Worm (Caenorhabditis elegans) whole organism, L3 larva: Measurements from ENCODE around the gene str-263.

Experiments used
- R02D3.7 ChIP-seq: fragments of 150-350 bp; optimal IDR thresholded peaks from 2 replicates; lab custom pipeline; 2014; ENCODE audit warnings: missing biosample characterization, missing genetic modification characterization
- ZK546.5 ChIP-seq: sonication (generic microtip); optimal IDR thresholded peaks from 2 replicates; lab custom pipeline; 2017; ENCODE audit warnings: missing biosample characterization, missing genetic modification characterization
- aly-2 ChIP-seq: fragments of 150-350 bp; optimal IDR thresholded peaks from 2 replicates; lab custom pipeline; 2014; ENCODE audit warnings: missing biosample characterization, missing genetic modification characterization
- ama-1 ChIP-seq: fragments of 150-350 bp; optimal IDR thresholded peaks from 2 replicates; lab custom pipeline; 2018
- ceh-28 ChIP-seq: fragments of 150-350 bp; optimal IDR thresholded peaks from 2 replicates; lab custom pipeline; 2014; ENCODE audit warnings: missing biosample characterization, missing genetic modification reagents, missing genetic modification characterization
- ceh-9 ChIP-seq: sonication (generic microtip); optimal IDR thresholded peaks from 2 replicates; lab custom pipeline; 2018; ENCODE audit warnings: missing biosample characterization, missing genetic modification characterization
- daf-12 ChIP-seq: fragments of 150-350 bp; optimal IDR thresholded peaks from 2 replicates; lab custom pipeline; 2014; ENCODE audit warnings: missing biosample characterization, missing genetic modification reagents, missing genetic modification characterization
- egl-27 ChIP-seq: sonication (generic microtip); optimal IDR thresholded peaks from 4 replicates; lab custom pipeline; 2017; ENCODE audit warnings: missing biosample characterization, missing genetic modification reagents, missing genetic modification characterization
- elt-3 ChIP-seq, 3 experiments: fragments of 150-350 bp in 1 of 3; sonication (generic microtip) in 2 of 3; optimal IDR thresholded peaks; 2 replicates in 2 of 3; 4 replicates in 1 of 3; lab custom pipeline; 2014 to 2017; ENCODE audit warnings: missing biosample characterization in 3 of 3, missing genetic modification characterization in 3 of 3
- eor-1 ChIP-seq, 2 experiments: fragments of 150-350 bp; optimal IDR thresholded peaks; 2 replicates each; lab custom pipeline; 2014 to 2018; ENCODE audit warnings: missing biosample characterization in 2 of 2, missing genetic modification characterization in 2 of 2
- fkh-10 ChIP-seq: sonication (generic microtip); optimal IDR thresholded peaks from 2 replicates; lab custom pipeline; 2017; ENCODE audit warnings: missing biosample characterization, missing genetic modification reagents, missing genetic modification characterization
- fkh-2 ChIP-seq: fragments of 150-350 bp; optimal IDR thresholded peaks from 2 replicates; lab custom pipeline; 2014; ENCODE audit warnings: missing biosample characterization, missing genetic modification reagents, missing genetic modification characterization
- jun-1 ChIP-seq: fragments of 150-350 bp; optimal IDR thresholded peaks from 2 replicates; lab custom pipeline; 2014; ENCODE audit warnings: missing biosample characterization, missing genetic modification reagents, missing genetic modification characterization
- lin-15B ChIP-seq: fragments of 150-350 bp; optimal IDR thresholded peaks from 2 replicates; lab custom pipeline; 2014; ENCODE audit warnings: missing biosample characterization, missing genetic modification characterization
- lin-39 ChIP-seq: fragments of 150-350 bp; optimal IDR thresholded peaks from 2 replicates; lab custom pipeline; 2018; ENCODE audit warnings: missing biosample characterization, missing genetic modification reagents, missing genetic modification characterization
- mdl-1 ChIP-seq: fragments of 150-350 bp; optimal IDR thresholded peaks from 2 replicates; lab custom pipeline; 2014; ENCODE audit warnings: missing biosample characterization, missing genetic modification characterization
- mml-1 ChIP-seq: fragments of 150-350 bp; sonication (generic microtip); optimal IDR thresholded peaks from 3 replicates; lab custom pipeline; 2014; ENCODE audit warnings: missing biosample characterization, missing genetic modification characterization
- nfya-1 ChIP-seq: sonication (generic microtip); optimal IDR thresholded peaks from 2 replicates; lab custom pipeline; 2017; ENCODE audit warnings: missing genetic modification characterization, mild to moderate bottlenecking, missing compliant biosample characterization, antibody characterized with exemption, moderate library complexity; ENCODE audit not compliant: insufficient read depth
- nhr-11 ChIP-seq: fragments of 150-350 bp; optimal IDR thresholded peaks from 2 replicates; lab custom pipeline; 2014; ENCODE audit warnings: missing biosample characterization, missing genetic modification characterization
- nhr-12 ChIP-seq: fragments of 150-350 bp; optimal IDR thresholded peaks from 2 replicates; lab custom pipeline; 2014; ENCODE audit warnings: missing biosample characterization, missing genetic modification characterization
- nhr-23 ChIP-seq: fragments of 150-350 bp; optimal IDR thresholded peaks from 2 replicates; lab custom pipeline; 2014; ENCODE audit warnings: missing biosample characterization, missing genetic modification reagents, missing genetic modification characterization
- nhr-237 ChIP-seq: fragments of 150-350 bp; optimal IDR thresholded peaks from 2 replicates; lab custom pipeline; 2014; ENCODE audit warnings: missing biosample characterization, missing genetic modification characterization
- nhr-25 ChIP-seq: sonication (generic microtip); optimal IDR thresholded peaks from 2 replicates; lab custom pipeline; 2017; ENCODE audit warnings: missing biosample characterization, missing genetic modification characterization
- nhr-28 ChIP-seq: fragments of 150-350 bp; optimal IDR thresholded peaks from 2 replicates; lab custom pipeline; 2014; ENCODE audit warnings: missing biosample characterization, missing genetic modification characterization
- nhr-67 ChIP-seq: fragments of 150-350 bp; optimal IDR thresholded peaks from 2 replicates; lab custom pipeline; 2014; ENCODE audit warnings: missing biosample characterization, missing genetic modification characterization
- nhr-76 ChIP-seq: fragments of 150-350 bp; sonication (generic microtip); optimal IDR thresholded peaks from 5 replicates; lab custom pipeline; 2014; ENCODE audit warnings: missing biosample characterization, missing genetic modification characterization
- nhr-77 ChIP-seq: fragments of 150-350 bp; optimal IDR thresholded peaks from 2 replicates; lab custom pipeline; 2014; ENCODE audit warnings: missing biosample characterization, missing genetic modification characterization
- pha-4 ChIP-seq: fragments of 150-350 bp; optimal IDR thresholded peaks from 2 replicates; lab custom pipeline; 2014; ENCODE audit warnings: missing biosample characterization, missing genetic modification reagents, missing genetic modification characterization
- sea-2 ChIP-seq: fragments of 150-350 bp; sonication (generic microtip); optimal IDR thresholded peaks from 4 replicates; lab custom pipeline; 2014; ENCODE audit warnings: missing biosample characterization, missing genetic modification reagents, missing genetic modification characterization
- skn-1 ChIP-seq: fragments of 150-350 bp; optimal IDR thresholded peaks from 2 replicates; lab custom pipeline; 2014; ENCODE audit warnings: missing biosample characterization, missing genetic modification characterization
- snpc-4 ChIP-seq: fragments of 150-350 bp; optimal IDR thresholded peaks from 2 replicates; lab custom pipeline; 2014; ENCODE audit warnings: missing biosample characterization, missing genetic modification characterization
- tbx-2 ChIP-seq: sonication (generic microtip); optimal IDR thresholded peaks from 2 replicates; lab custom pipeline; 2016; ENCODE audit warnings: mild to moderate bottlenecking, missing genetic modification characterization, missing compliant biosample characterization
- unc-39 ChIP-seq: sonication (generic microtip); optimal IDR thresholded peaks from 4 replicates; lab custom pipeline; 2017; ENCODE audit warnings: missing biosample characterization, missing genetic modification characterization
- unc-62 ChIP-seq: fragments of 150-350 bp; sonication (generic microtip); optimal IDR thresholded peaks from 4 replicates; lab custom pipeline; 2014; ENCODE audit warnings: missing biosample characterization, missing genetic modification reagents, missing genetic modification characterization
- zag-1 ChIP-seq: fragments of 150-350 bp; optimal IDR thresholded peaks from 2 replicates; lab custom pipeline; 2014; ENCODE audit warnings: missing biosample characterization, missing genetic modification characterization
- ztf-4 ChIP-seq: fragments of 150-350 bp; optimal IDR thresholded peaks from 2 replicates; lab custom pipeline; 2014; ENCODE audit warnings: missing biosample characterization, missing genetic modification characterization

Gene str-263

DNA sequence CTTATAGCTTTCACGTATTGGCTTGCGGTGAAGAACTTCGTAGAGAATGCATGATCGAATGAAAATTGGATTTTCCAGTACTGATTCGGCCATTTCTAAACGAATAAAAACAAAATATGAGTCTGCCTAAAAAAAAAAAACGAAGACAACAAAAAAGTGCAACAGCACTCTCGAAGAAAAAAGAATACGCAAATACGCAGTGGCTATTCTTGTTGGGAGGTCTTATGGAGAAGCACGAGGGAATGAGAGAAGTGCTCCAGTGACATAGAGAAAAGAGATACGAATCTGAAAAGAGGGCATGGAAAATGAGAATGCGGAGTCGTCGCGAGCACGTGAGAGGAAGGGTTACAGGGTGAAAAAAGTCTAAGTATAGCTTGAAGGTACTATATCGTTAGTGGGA is 10.7 kb upstream of the str-263 start, which contains the start of gene fbxa-152:
TSS of gene fbxa-152 (minus strand) at position 101 of the 400 bp plus-strand sequence.
- TF ChIP-seq nhr-67 (tag; lab: Kevin White, UChicago) (no peak), nhr-237 (tag; lab: Kevin White, UChicago) (no peak), ceh-9 (tag; lab: Kevin White, UChicago) (no peak), mdl-1 (tag; lab: Kevin White, UChicago) (no peak), nhr-76 (tag; lab: Kevin White, UChicago) (no peak), ceh-28 (no peak), ztf-4 (tag; lab: Kevin White, UChicago) (no peak), lin-39 (tag; lab: Kevin White, UChicago) (no peak), pha-4 (tag; lab: Kevin White, UChicago) (no peak), tbx-2 (tag; lab: Kevin White, UChicago) (no peak), nfya-1 (no peak), fkh-10 (GFP tag; lab: Kevin White, UChicago) (no peak), aly-2 (tag; lab: Kevin White, UChicago) (no peak), jun-1 (tag; lab: Kevin White, UChicago) (no peak), mml-1 (tag; lab: Kevin White, UChicago) (no peak), elt-3 (tag; optimal IDR thresholded peaks at IDR 0.05; lab: Kevin White, UChicago) (no peak), daf-12 (tag; lab: Kevin White, UChicago) (no peak), nhr-11 (tag; lab: Kevin White, UChicago) (no peak), unc-62 (no peak), snpc-4 (tag; lab: Kevin White, UChicago) (no peak)
- TF ChIP-seq, all 47 proteins: peak for 0

DNA sequence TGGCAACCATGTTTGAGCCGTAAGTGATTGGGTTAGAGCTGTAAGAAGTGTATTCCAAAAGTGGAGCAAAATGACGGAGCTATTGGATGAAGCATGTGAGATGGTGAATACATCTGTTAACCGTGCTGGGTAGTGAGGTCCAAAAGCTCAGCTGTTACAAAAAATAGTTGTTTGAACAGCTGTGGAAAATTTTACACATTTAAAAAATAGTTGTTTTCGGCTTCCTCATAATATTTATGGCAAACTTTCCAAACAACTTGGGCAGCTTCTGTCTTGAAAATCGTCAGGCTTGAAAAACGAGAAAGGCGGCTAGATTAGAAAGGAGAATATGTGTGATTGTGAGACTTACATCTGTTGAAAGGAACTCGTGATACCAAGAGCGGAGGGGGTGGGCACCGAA is 7.9 kb upstream of the str-263 start, which contains the start of gene fbxa-154:
TSS of gene fbxa-154 (minus strand) at position 101 of the 400 bp plus-strand sequence.
- TF ChIP-seq nhr-28 (tag; lab: Kevin White, UChicago) (no peak), egl-27 (tag; lab: Kevin White, UChicago) (no peak), fkh-10 (GFP tag; lab: Kevin White, UChicago) (no peak), daf-12 (tag; lab: Kevin White, UChicago) (no peak), lin-39 (tag; lab: Kevin White, UChicago) (no peak), ZK546.5 (no peak), nhr-11 (tag; lab: Kevin White, UChicago) (no peak), skn-1 (no peak)

DNA sequence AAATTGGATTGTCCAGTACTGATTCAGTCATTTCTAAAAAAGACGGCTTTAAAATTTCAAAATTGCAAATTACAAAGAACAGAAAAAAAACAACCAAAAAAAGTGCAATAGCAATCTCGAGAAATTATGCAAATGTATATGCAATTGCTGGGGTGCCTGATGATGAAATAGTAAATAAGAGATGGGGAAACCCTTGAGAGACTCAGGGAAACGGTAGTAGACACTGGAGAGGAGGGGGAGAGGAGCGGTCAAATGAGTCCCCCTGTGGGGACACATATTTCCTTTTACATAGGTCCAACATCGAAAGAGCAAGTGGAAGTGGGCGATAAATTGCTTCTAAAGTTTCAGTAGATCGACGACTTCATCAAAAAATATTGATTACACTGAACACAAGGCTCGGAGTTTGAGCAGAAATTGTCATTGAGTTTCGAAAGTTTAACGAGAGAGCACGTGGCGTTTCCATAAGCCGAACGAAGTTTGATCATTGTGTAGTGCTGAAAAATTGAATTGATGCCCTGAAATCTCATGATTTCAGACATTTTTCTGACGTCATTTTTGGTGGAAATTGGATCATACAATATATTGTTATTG is 2.5 kb upstream of the str-263 start, which contains the start of the genes fbxa-153 and str-12:
TSS of gene fbxa-153 (minus strand) at position 35 of the 591 bp plus-strand sequence.
TSS of gene str-12 (plus strand) at position 541 of the 591 bp plus-strand sequence.
- TF ChIP-seq mml-1 (tag; lab: Kevin White, UChicago) (no peak), snpc-4 (tag; lab: Kevin White, UChicago) (peak; percentile 23), lin-15B (peak; percentile 20), mdl-1 (tag; lab: Kevin White, UChicago) (no peak), lin-39 (tag; lab: Kevin White, UChicago) (peak; percentile 46), jun-1 (tag; lab: Kevin White, UChicago) (no peak)

DNA sequence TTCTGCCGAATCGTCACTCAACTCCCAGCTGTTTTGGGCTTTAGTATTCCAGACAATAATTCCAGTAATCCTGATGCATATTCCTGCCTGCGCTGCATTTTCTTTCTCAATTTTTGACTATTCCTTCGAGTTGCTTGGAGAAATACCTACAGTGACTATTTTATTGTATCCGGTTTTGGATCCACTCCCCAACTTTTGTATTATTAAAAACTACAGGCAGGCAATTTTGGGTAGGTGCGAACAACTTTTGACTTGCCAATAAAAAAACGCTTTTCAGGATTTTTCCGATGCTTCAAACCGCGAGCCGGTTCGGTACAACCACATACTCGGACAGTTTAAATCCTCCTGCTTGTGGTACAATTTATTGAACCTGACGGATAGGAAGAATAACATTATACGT is 1.5 kb downstream of the str-263 start:
- TF ChIP-seq nhr-77 (tag; lab: Kevin White, UChicago) (no peak), zag-1 (tag; lab: Kevin White, UChicago) (no peak)
- TF ChIP-seq, all 47 proteins: peak for 0

DNA sequence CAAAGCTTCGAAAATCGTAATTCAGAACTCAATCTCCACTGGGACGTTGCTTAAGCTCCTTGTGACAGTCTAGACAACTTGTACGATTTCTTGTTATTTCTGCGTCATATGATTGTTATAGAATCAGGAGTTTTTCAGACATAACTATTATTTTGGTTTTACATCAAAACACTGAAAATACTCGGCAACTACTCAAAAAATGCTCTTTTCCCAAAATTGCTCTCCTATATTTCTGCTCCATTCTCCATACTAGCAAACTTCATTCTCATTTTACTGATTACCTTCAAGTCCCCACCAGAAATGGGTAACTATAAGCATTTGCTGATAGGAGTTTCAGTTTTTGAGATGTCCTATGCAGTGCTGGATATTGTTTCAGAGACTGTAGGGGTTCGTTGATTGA is 8.5 kb downstream of the str-263 start, which contains the start of gene C55A1.1:
TSS of gene C55A1.1 (plus strand) at position 301 of the 400 bp plus-strand sequence.
- TF ChIP-seq mml-1 (tag; lab: Kevin White, UChicago) (no peak), unc-62 (no peak), nhr-25 (tag; lab: Kevin White, UChicago) (no peak), pha-4 (tag; lab: Kevin White, UChicago) (no peak), nhr-23 (tag; lab: Kevin White, UChicago) (no peak), jun-1 (tag; lab: Kevin White, UChicago) (no peak), nhr-77 (tag; lab: Kevin White, UChicago) (no peak), nhr-12 (no peak), fkh-2 (no peak), mdl-1 (tag; lab: Kevin White, UChicago) (no peak), ZK546.5 (no peak), sea-2 (GFP tag; lab: Kevin White, UChicago) (no peak), egl-27 (tag; lab: Kevin White, UChicago) (no peak), elt-3 (tag; optimal IDR thresholded peaks at IDR 0.05; lab: Kevin White, UChicago) (no peak), unc-39 (tag; lab: Kevin White, UChicago) (no peak), nhr-28 (tag; lab: Kevin White, UChicago) (no peak), R02D3.7 (no peak), ama-1 (no peak), ceh-28 (no peak), eor-1 (tag; optimal IDR thresholded peaks at IDR 0.05; lab: Kevin White, UChicago) (no peak)
